Worm (Caenorhabditis elegans) whole organism, L4 larva: ENCODE measurements around the gene C30G7.2.

Source experiments
- R02D3.7 ChIP-seq: fragments of 150-350 bp; sonication (generic microtip); optimal IDR thresholded peaks from 3 replicates; lab custom pipeline; 2014; ENCODE audit warnings: missing biosample characterization, missing genetic modification characterization
- nhr-77 ChIP-seq: fragments of 150-350 bp; optimal IDR thresholded peaks from 2 replicates; lab custom pipeline; 2014; ENCODE audit warnings: missing biosample characterization, missing genetic modification characterization
- snpc-4 ChIP-seq: fragments of 150-350 bp; optimal IDR thresholded peaks from 2 replicates; lab custom pipeline; 2014; ENCODE audit warnings: missing biosample characterization, missing genetic modification characterization

- TF ChIP-seq snpc-4 (tag; lab: Kevin White, UChicago) (no peak), R02D3.7 (tag; lab: Kevin White, UChicago) (no peak), nhr-77 (tag; lab: Kevin White, UChicago) (no peak)
These were observed 17.9 kb downstream of the C30G7.2 start, which contains the start of gene C30G7.5 for ce11 chrV:14954633-14955032.
